Fruit fly (Drosophila melanogaster): ENCODE data around the gene Pkd2.

DNA sequence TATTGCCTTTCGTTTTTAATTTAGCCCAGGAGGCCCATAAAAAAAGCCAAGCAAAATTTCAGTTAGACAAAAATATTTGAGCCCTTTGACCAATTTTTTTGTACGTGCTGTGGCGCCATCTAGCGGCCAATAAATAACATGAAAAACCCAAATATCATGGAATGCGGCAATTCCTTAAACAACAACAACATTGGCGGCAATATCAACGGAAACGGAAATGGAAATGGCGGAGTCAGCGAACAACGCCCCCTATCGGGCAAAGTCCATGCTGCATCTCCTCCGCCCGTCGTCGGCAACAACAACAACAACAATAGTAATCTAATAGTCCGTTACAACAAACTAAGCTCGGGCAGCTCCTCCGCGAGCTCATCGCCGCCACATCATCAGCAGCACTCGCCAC, 24.5 kb upstream of the Pkd2 start:
- no peak for TF ChIP-seq Blimp-1 (GFP tag; optimal IDR thresholded peaks at IDR 0.05)
- no peak for TF ChIP-seq pdm3 (GFP tag; optimal IDR thresholded peaks at IDR 0.05)
- no peak for TF ChIP-seq CG6854 (GFP tag; optimal IDR thresholded peaks at IDR 0.05)
- no peak for TF ChIP-seq CG7368 (GFP tag; optimal IDR thresholded peaks at IDR 0.05)
- no peak for TF ChIP-seq CG8119 (GFP tag; IDR thresholded peaks at IDR 0.05)
- no peak for TF ChIP-seq Sox102F (GFP tag; optimal IDR thresholded peaks at IDR 0.05)
- no peak for TF ChIP-seq fd85E (GFP tag; optimal IDR thresholded peaks at IDR 0.05)
- no peak for TF ChIP-seq Sox14 (GFP tag; optimal IDR thresholded peaks at IDR 0.05)
